Fruit fly (Drosophila melanogaster): ENCODE data around the gene Iyd.

dm6 chr3L:11097982-11098663 lies 2.1 kb upstream of the Iyd start, which contains the start of the genes Irbp18 and APP-BP1:
- TF ChIP-seq usp (GFP tag; optimal IDR thresholded peaks at IDR 0.05) (no peak), EcR (GFP tag; optimal IDR thresholded peaks at IDR 0.05) (no peak)

Measured in whole organism.